Worm (Caenorhabditis elegans): ENCODE data around the gene npa-1.

Gene npa-1

DNA sequence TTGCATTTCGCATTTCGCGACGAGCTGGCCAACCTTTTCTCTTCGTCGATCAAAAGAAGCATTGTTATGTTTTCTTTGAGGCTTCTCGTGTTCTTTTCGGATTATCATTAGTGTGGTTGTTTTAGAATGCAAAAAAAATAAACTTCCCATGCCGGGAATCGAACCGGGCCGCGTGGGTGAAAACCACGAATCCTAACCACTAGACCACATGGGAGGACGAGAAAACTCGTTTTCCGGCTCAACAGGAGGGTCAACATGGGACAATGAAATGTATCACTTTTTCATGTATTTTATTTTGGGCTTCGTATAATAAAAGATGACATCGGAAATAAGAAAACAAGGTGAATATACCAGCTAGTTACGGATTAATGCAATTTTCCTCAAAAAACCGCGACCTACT lies 6.0 kb upstream of the npa-1 start:
- no peak for TF ChIP-seq daf-12 (tag; optimal IDR thresholded peaks at IDR 0.05)
- no peak for TF ChIP-seq egl-5 (tag; optimal IDR thresholded peaks at IDR 0.05)
- TF ChIP-seq pqm-1 (tag; optimal IDR thresholded peaks at IDR 0.05): no peak

DNA sequence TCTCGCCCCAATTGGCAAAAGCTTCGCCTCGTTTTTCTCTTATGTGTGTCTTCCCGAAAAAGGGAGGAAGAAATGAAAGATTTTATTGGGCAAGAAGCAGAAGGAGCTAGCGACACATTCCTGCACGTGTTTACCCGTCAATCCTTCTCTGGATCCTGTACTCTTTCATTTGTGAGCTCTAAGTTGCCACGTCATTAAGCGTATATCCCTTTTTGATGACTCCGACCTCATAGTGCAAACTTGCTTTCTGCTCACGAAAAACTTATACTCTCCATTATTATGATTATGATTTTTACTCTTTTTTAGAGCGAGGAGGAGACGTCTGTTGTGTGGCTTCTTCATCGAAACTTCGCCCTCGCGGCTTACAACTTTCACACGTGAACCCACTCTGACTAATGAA lies 3.3 kb upstream of the npa-1 start, which contains the start of gene F27B10.1:
F27B10.1 (plus strand) TSS at position 301 of the 400 bp plus-strand sequence.
- TF ChIP-seq eor-1 (tag; optimal IDR thresholded peaks at IDR 0.05) (no peak), ceh-9 (tag; optimal IDR thresholded peaks at IDR 0.05) (no peak), fos-1 (tag; optimal IDR thresholded peaks at IDR 0.05) (no peak), tbx-2 (tag; optimal IDR thresholded peaks at IDR 0.05) (no peak), aly-2 (tag; optimal IDR thresholded peaks at IDR 0.05) (no peak), snpc-4 (tag; optimal IDR thresholded peaks at IDR 0.05) (no peak)

DNA sequence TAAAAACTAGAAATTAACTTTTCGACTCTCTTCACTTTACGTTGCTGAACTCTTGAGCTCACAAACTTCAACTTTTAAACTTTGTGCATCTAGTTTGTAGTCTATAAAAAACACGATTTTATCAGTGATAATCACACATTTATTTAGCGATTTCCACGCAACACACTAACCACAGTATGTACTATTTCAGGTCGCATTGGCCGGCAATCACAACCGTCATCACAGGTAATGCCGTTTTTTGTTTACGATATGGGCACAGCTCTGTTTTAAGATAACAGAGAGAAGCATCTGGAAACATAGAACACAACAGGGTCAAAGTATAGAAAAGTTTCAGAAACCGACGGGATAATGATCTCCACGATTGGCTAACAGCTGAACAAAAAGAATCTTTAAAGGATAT lies 574 bp downstream of the npa-1 start:
- TF ChIP-seq hmg-11 (tag; optimal IDR thresholded peaks at IDR 0.05): no peak
- peak; percentile 76 for TF ChIP-seq pqm-1 (tag; optimal IDR thresholded peaks at IDR 0.05)
- TF ChIP-seq mml-1 (tag; optimal IDR thresholded peaks at IDR 0.05): no peak
- no peak for TF ChIP-seq R02D3.7 (tag; optimal IDR thresholded peaks at IDR 0.05)
- TF ChIP-seq elt-2 (tag; optimal IDR thresholded peaks at IDR 0.05): peak; percentile 88
- TF ChIP-seq nhr-28 (tag; optimal IDR thresholded peaks at IDR 0.05): no peak
- peak; percentile 51 for TF ChIP-seq pha-4 (tag; optimal IDR thresholded peaks at IDR 0.05)
- no peak for TF ChIP-seq snpc-4 (tag; optimal IDR thresholded peaks at IDR 0.05)
- no peak for TF ChIP-seq elt-1 (tag; optimal IDR thresholded peaks at IDR 0.05)

DNA sequence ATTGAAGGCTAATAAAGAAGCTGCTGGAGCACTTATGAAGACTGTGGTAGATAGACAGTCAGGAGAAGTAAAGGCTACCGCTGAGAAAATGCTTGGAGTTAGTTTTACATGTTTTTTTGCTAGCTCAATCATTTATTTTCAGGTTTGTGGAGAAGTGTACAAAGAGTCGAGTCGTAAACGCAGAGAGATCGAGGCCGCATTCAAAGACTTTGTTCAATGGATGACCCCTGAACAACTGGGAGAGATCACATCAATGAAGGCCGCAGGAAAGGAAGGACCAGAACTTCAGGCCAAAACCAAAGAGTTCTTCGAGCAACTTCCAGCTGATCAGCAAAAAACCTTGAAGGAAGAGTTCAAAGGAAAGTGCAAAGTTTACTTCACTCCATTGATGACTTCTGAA lies 3.2 kb downstream of the npa-1 start:
- TF ChIP-seq daf-12 (tag; optimal IDR thresholded peaks at IDR 0.05) (no peak), nhr-43 (tag; optimal IDR thresholded peaks at IDR 0.05; ENCODE audit: poor library complexity, severe bottlenecking) (no peak), ztf-4 (tag; optimal IDR thresholded peaks at IDR 0.05) (no peak), nhr-25 (tag; optimal IDR thresholded peaks at IDR 0.05) (no peak), lin-15B (tag; optimal IDR thresholded peaks at IDR 0.05) (no peak), snpc-4 (tag; optimal IDR thresholded peaks at IDR 0.05) (no peak), fkh-2 (tag; optimal IDR thresholded peaks at IDR 0.05) (no peak), fkh-10 (GFP tag; optimal IDR thresholded peaks at IDR 0.05) (no peak), ceh-16 (tag; optimal IDR thresholded peaks at IDR 0.05) (no peak), fos-1 (tag; optimal IDR thresholded peaks at IDR 0.05) (no peak), nhr-237 (tag; optimal IDR thresholded peaks at IDR 0.05) (no peak), skn-1 (tag; optimal IDR thresholded peaks at IDR 0.05) (no peak)

DNA sequence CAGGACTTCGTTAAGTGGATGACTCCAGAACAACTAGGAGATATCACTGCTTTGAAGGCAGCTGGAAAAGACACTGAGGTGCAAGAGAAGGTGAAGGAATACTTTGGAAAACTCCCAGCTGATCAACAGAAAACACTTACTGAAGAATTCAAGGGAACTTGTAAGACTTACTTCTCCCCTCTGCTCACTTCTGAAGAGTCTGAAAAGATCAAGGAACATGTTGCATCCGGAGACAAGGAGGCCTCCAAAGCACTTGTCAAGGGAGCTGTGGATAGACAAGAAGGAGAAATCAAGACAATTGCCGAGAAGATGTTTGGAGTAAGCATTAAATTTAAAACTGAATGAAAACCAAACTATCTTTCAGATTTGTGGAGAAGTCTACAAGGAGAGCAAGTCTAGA lies 3.8 kb downstream of the npa-1 start:
- TF ChIP-seq fkh-10 (GFP tag; optimal IDR thresholded peaks at IDR 0.05) (no peak), elt-3 (tag; optimal IDR thresholded peaks at IDR 0.05) (no peak), unc-62 (GFP tag; optimal IDR thresholded peaks at IDR 0.05) (no peak), hmg-11 (tag; optimal IDR thresholded peaks at IDR 0.05) (no peak), elt-1 (tag; optimal IDR thresholded peaks at IDR 0.05) (no peak), lin-39 (tag; optimal IDR thresholded peaks at IDR 0.05) (no peak), nhr-77 (tag; optimal IDR thresholded peaks at IDR 0.05) (no peak), nfya-1 (tag; optimal IDR thresholded peaks at IDR 0.05; ENCODE audit: insufficient read depth) (no peak), pqm-1 (tag; optimal IDR thresholded peaks at IDR 0.05) (no peak), nhr-11 (tag; optimal IDR thresholded peaks at IDR 0.05) (no peak), zag-1 (tag; optimal IDR thresholded peaks at IDR 0.05) (no peak), R02D3.7 (tag; optimal IDR thresholded peaks at IDR 0.05) (no peak), nhr-43 (tag; optimal IDR thresholded peaks at IDR 0.05; ENCODE audit: poor library complexity, severe bottlenecking) (no peak), egl-5 (tag; optimal IDR thresholded peaks at IDR 0.05) (no peak), sea-2 (GFP tag; optimal IDR thresholded peaks at IDR 0.05) (no peak), ztf-11 (tag; optimal IDR thresholded peaks at IDR 0.05) (no peak), ceh-82 (tag; optimal IDR thresholded peaks at IDR 0.05) (no peak), daf-12 (tag; optimal IDR thresholded peaks at IDR 0.05) (no peak)
